Fruit fly (Drosophila melanogaster) whole organism, embryonic: ENCODE measurements around the gene CG15880.
A peak's percentile ranks its signal among the peaks of the same experiment; 100 is the strongest.

Experiments used
- Awh ChIP-seq: fragments of 200-800 bp; sonication (Bioruptor generic); IDR thresholded peaks from 2 replicates; pipeline ENCODE4, ENCODE4 v1.3.6; 2022; ENCODE audit warnings: missing biosample characterization, missing genetic modification characterization
- CG1024 ChIP-seq: fragments of 200-800 bp; sonication (Bioruptor generic); IDR thresholded peaks from 2 replicates; pipeline ENCODE4 v1.3.6; 2022; ENCODE audit warnings: missing biosample characterization, missing genetic modification characterization
- CG11085 ChIP-seq: fragments of 200-800 bp; sonication (Bioruptor generic); IDR thresholded peaks from 2 replicates; pipeline ENCODE4 v1.3.6; 2022; ENCODE audit warnings: missing biosample characterization, missing genetic modification characterization
- CG11247 ChIP-seq: fragments of 200-800 bp; sonication (Bioruptor generic); IDR thresholded peaks from 2 replicates; pipeline ENCODE4 v1.3.6; 2022; ENCODE audit warnings: missing biosample characterization, missing genetic modification characterization
- CG11456 ChIP-seq: fragments of 200-800 bp; sonication (Bioruptor generic); IDR thresholded peaks from 3 replicates; pipeline ENCODE4 v1.3.6; 2022; ENCODE audit warnings: missing biosample characterization, missing genetic modification characterization
- CG11695 ChIP-seq: fragments of 200-800 bp; sonication (Bioruptor generic); IDR thresholded peaks from 3 replicates; pipeline ENCODE4 v1.3.6; 2022; ENCODE audit warnings: missing biosample characterization, missing genetic modification characterization
- CG11723 ChIP-seq: fragments of 200-800 bp; sonication (Bioruptor generic); optimal IDR thresholded peaks from 2 replicates; lab custom pipeline; 2017; ENCODE audit warnings: missing biosample characterization, mild to moderate bottlenecking, missing genetic modification characterization
- CG12236 ChIP-seq: fragments of 200-800 bp; sonication (Bioruptor generic); optimal IDR thresholded peaks from 2 replicates; lab custom pipeline; 2016; ENCODE audit warnings: missing biosample characterization, missing genetic modification characterization
- CG13123 ChIP-seq: fragments of 200-800 bp; sonication (Bioruptor generic); optimal IDR thresholded peaks from 2 replicates; lab custom pipeline; 2016; ENCODE audit warnings: missing biosample characterization, missing genetic modification characterization
- CG15479 ChIP-seq: fragments of 200-800 bp; sonication (Bioruptor generic); optimal IDR thresholded peaks from 3 replicates; lab custom pipeline; 2019; ENCODE audit warnings: missing biosample characterization, mild to moderate bottlenecking, missing genetic modification characterization, moderate library complexity
- CG17829 ChIP-seq: fragments of 200-800 bp; optimal IDR thresholded peaks from 2 replicates; lab custom pipeline; 2019; ENCODE audit warnings: missing biosample characterization, mild to moderate bottlenecking, missing genetic modification characterization, moderate library complexity
- CG18476 ChIP-seq: fragments of 200-800 bp; sonication (Bioruptor generic); optimal IDR thresholded peaks from 2 replicates; lab custom pipeline; 2016; ENCODE audit warnings: missing biosample characterization, mild to moderate bottlenecking, missing genetic modification characterization
- CG2678 ChIP-seq: fragments of 200-800 bp; sonication (Bioruptor generic); optimal IDR thresholded peaks from 3 replicates; lab custom pipeline; 2019; ENCODE audit warnings: missing biosample characterization, mild to moderate bottlenecking, missing genetic modification characterization, moderate library complexity
- CG2875 ChIP-seq: fragments of 200-800 bp; sonication (Bioruptor generic); optimal IDR thresholded peaks from 2 replicates; lab custom pipeline; 2017; ENCODE audit warnings: missing biosample characterization, mild to moderate bottlenecking, missing genetic modification characterization, missing genetic modification reagents
- CG31388 ChIP-seq: fragments of 200-800 bp; sonication (Bioruptor generic); optimal IDR thresholded peaks from 2 replicates; lab custom pipeline; 2016; ENCODE audit warnings: missing biosample characterization, missing genetic modification characterization
- CG33213 ChIP-seq: fragments of 200-800 bp; sonication (Bioruptor generic); optimal IDR thresholded peaks from 3 replicates; lab custom pipeline; 2016; ENCODE audit warnings: missing biosample characterization, missing genetic modification characterization
- CG4328 ChIP-seq: fragments of 200-800 bp; sonication (Bioruptor generic); optimal IDR thresholded peaks from 3 replicates; lab custom pipeline; 2017; ENCODE audit warnings: missing biosample characterization, missing genetic modification reagents, missing genetic modification characterization
- CG6175 ChIP-seq: fragments of 200-800 bp; sonication (Bioruptor generic); IDR thresholded peaks from 3 replicates; pipeline ENCODE4 v1.3.6; 2022; ENCODE audit warnings: missing biosample characterization, missing genetic modification characterization
- CG6254 ChIP-seq: fragments of 200-800 bp; sonication (Bioruptor generic); optimal IDR thresholded peaks from 3 replicates; lab custom pipeline; 2017; ENCODE audit warnings: mild to moderate bottlenecking, missing biosample characterization, missing genetic modification reagents, missing genetic modification characterization
- CG8281 ChIP-seq: fragments of 200-800 bp; sonication (Bioruptor generic); optimal IDR thresholded peaks from 2 replicates; lab custom pipeline; 2018; ENCODE audit warnings: missing biosample characterization, mild to moderate bottlenecking, missing genetic modification characterization, moderate library complexity
- CG8924 ChIP-seq: fragments of 200-800 bp; optimal IDR thresholded peaks from 3 replicates; lab custom pipeline; 2019; ENCODE audit warnings: missing biosample characterization, mild to moderate bottlenecking, missing genetic modification characterization, moderate library complexity
- Chrac-16 ChIP-seq: fragments of 200-800 bp; sonication (Bioruptor generic); optimal IDR thresholded peaks from 3 replicates; lab custom pipeline; 2016; ENCODE audit warnings: missing biosample characterization, missing genetic modification characterization
- Dip2 ChIP-seq: fragments of 200-800 bp; sonication (Bioruptor generic); IDR thresholded peaks from 2 replicates; pipeline ENCODE4 v1.3.6; 2022; ENCODE audit warnings: missing biosample characterization, missing genetic modification characterization
- Doc3 ChIP-seq: fragments of 200-800 bp; sonication (Bioruptor generic); IDR thresholded peaks from 3 replicates; pipeline ENCODE4 v1.3.6; 2022; ENCODE audit warnings: missing biosample characterization, missing genetic modification characterization; ENCODE audit not compliant: partially characterized antibody
- Fer3 ChIP-seq: fragments of 200-800 bp; sonication (Bioruptor generic); optimal IDR thresholded peaks from 2 replicates; lab custom pipeline; 2018; ENCODE audit warnings: missing biosample characterization, mild to moderate bottlenecking, missing genetic modification characterization, moderate library complexity
- Hr39 ChIP-seq: fragments of >200 bp; optimal IDR thresholded peaks from 2 replicates; lab custom pipeline; 2017
- Lpt ChIP-seq: fragments of >200 bp; optimal IDR thresholded peaks from 2 replicates; lab custom pipeline; 2018; ENCODE audit warnings: missing biosample characterization, missing genetic modification characterization
- Med ChIP-seq: fragments of 200-800 bp; sonication (Bioruptor generic); peaks from one replicate; lab custom pipeline; 2016; ENCODE audit warnings: missing biosample characterization, missing genetic modification characterization, mild to moderate bottlenecking, inconsistent platforms, moderate library complexity
- NC2α ChIP-seq: fragments of 200-800 bp; sonication (Bioruptor generic); optimal IDR thresholded peaks from 2 replicates; lab custom pipeline; 2016; ENCODE audit warnings: missing biosample characterization, missing genetic modification characterization
- Nf-YA ChIP-seq: fragments of 200-800 bp; sonication (Bioruptor generic); IDR thresholded peaks from 2 replicates; pipeline ENCODE4 v1.3.6; 2022; ENCODE audit warnings: missing biosample characterization, missing genetic modification characterization
- NfI ChIP-seq: fragments of 200-800 bp; sonication (Bioruptor generic); optimal IDR thresholded peaks from 3 replicates; lab custom pipeline; 2018; ENCODE audit warnings: missing biosample characterization, mild to moderate bottlenecking, missing genetic modification characterization, moderate library complexity
- Scr ChIP-seq: fragments of 200-800 bp; sonication (Bioruptor generic); IDR thresholded peaks from 2 replicates; pipeline ENCODE4 v1.3.6; 2022; ENCODE audit warnings: missing biosample characterization, missing genetic modification characterization; ENCODE audit not compliant: partially characterized antibody
- amos ChIP-seq: fragments of 200-800 bp; sonication (Bioruptor generic); IDR thresholded peaks from 2 replicates; pipeline ENCODE4 v1.3.6; 2022; ENCODE audit warnings: missing biosample characterization, missing genetic modification characterization; ENCODE audit not compliant: partially characterized antibody
- ato ChIP-seq: fragments of 200-800 bp; sonication (Bioruptor generic); IDR thresholded peaks from 2 replicates; pipeline ENCODE4 v1.3.6; 2022; ENCODE audit warnings: missing biosample characterization, missing genetic modification characterization; ENCODE audit not compliant: partially characterized antibody
- bcd ChIP-seq: fragments of 200-800 bp; sonication (Bioruptor generic); optimal IDR thresholded peaks from 2 replicates; lab custom pipeline; 2017; ENCODE audit warnings: missing biosample characterization, mild to moderate bottlenecking, missing genetic modification characterization
- cad ChIP-seq: fragments of >200 bp; optimal IDR thresholded peaks from 2 replicates; lab custom pipeline; 2017; ENCODE audit warnings: missing biosample characterization, missing genetic modification characterization
- croc ChIP-seq: fragments of 200-800 bp; sonication (Bioruptor generic); conservative IDR thresholded peaks from 3 replicates; pipeline ENCODE4 v1.3.6; 2022; ENCODE audit warnings: missing biosample characterization, missing genetic modification characterization
- eyg ChIP-seq: fragments of 200-800 bp; sonication (Bioruptor generic); optimal IDR thresholded peaks from 3 replicates; lab custom pipeline; 2016; ENCODE audit warnings: missing biosample characterization, missing genetic modification characterization
- lab ChIP-seq: fragments of 200-800 bp; sonication (Bioruptor generic); optimal IDR thresholded peaks from 3 replicates; lab custom pipeline; 2017; ENCODE audit warnings: missing biosample characterization, missing genetic modification characterization, mild to moderate bottlenecking, moderate library complexity, missing genetic modification reagents
- luna ChIP-seq: fragments of 200-800 bp; sonication (Bioruptor generic); optimal IDR thresholded peaks from 2 replicates; lab custom pipeline; 2016; ENCODE audit warnings: missing biosample characterization, missing genetic modification characterization
- nerfin-2 ChIP-seq: fragments of 200-800 bp; sonication (Bioruptor generic); IDR thresholded peaks from 2 replicates; pipeline ENCODE4 v1.3.6; 2022; ENCODE audit warnings: missing biosample characterization, missing genetic modification characterization; ENCODE audit not compliant: partially characterized antibody
- nmo ChIP-seq: fragments of 200-800 bp; sonication (Bioruptor generic); optimal IDR thresholded peaks from 2 replicates; lab custom pipeline; 2018; ENCODE audit warnings: missing biosample characterization, mild to moderate bottlenecking, missing genetic modification characterization, moderate library complexity
- pzg ChIP-seq: fragments of 200-800 bp; sonication (Bioruptor generic); optimal IDR thresholded peaks from 3 replicates; lab custom pipeline; 2018; ENCODE audit warnings: missing biosample characterization, mild to moderate bottlenecking, missing genetic modification characterization, moderate library complexity
- seq ChIP-seq: fragments of 200-800 bp; sonication (Bioruptor generic); IDR thresholded peaks from 2 replicates; pipeline ENCODE4 v1.3.6; 2022; ENCODE audit warnings: missing biosample characterization, missing genetic modification characterization
- sna ChIP-seq: fragments of 200-800 bp; sonication (Bioruptor generic); IDR thresholded peaks from 2 replicates; pipeline ENCODE4 v1.3.6; 2022; ENCODE audit warnings: missing biosample characterization, missing genetic modification characterization; ENCODE audit not compliant: partially characterized antibody
- sr ChIP-seq: fragments of 200-800 bp; sonication (Bioruptor generic); IDR thresholded peaks from 3 replicates; pipeline ENCODE4 v1.3.6; 2022; ENCODE audit warnings: missing biosample characterization, missing genetic modification characterization
- tio ChIP-seq: fragments of 200-800 bp; sonication (Bioruptor generic); optimal IDR thresholded peaks from 2 replicates; lab custom pipeline; 2017; ENCODE audit warnings: missing biosample characterization, missing genetic modification characterization, inconsistent platforms
- tna ChIP-seq: fragments of 200-800 bp; sonication (Bioruptor generic); IDR thresholded peaks from 2 replicates; pipeline ENCODE4 v1.3.6; 2022; ENCODE audit warnings: missing biosample characterization, missing genetic modification characterization; ENCODE audit not compliant: partially characterized antibody
- tx ChIP-seq: fragments of 200-800 bp; sonication (Bioruptor generic); optimal IDR thresholded peaks from 2 replicates; lab custom pipeline; 2016; ENCODE audit warnings: missing biosample characterization, missing genetic modification characterization

The CG15880 gene

dm6 chr2L:866950-867744 is 49.4 kb upstream of the CG15880 start (continued):
- peak; percentile 95 for TF ChIP-seq lab (GFP tag; lab: Kevin White, UChicago)
- peak; percentile 91 for TF ChIP-seq CG1024 (GFP tag; lab: Robert Waterston, UW)
- TF ChIP-seq Dip2 (GFP tag; lab: Robert Waterston, UW), result peak; percentile 47; the same call in 1 of the 2 replicates
- TF ChIP-seq ato (GFP tag; lab: Robert Waterston, UW), result no peak
- peak; percentile 89 for TF ChIP-seq CG11085 (GFP tag; lab: Robert Waterston, UW)
- peak; percentile 92 for TF ChIP-seq bcd (GFP tag; lab: Kevin White, UChicago)
- peak; percentile 99 for TF ChIP-seq Med (GFP tag; lab: Kevin White, UChicago)
- peak; percentile 83 for TF ChIP-seq CG13123 (GFP tag; lab: Kevin White, UChicago)
- TF ChIP-seq Chrac-16 (GFP tag; lab: Kevin White, UChicago), result peak; percentile 94
- TF ChIP-seq CG2875, result peak; percentile 77
- TF ChIP-seq CG8281, result peak; percentile 86
- peak; percentile 75 for TF ChIP-seq CG31388 (GFP tag; lab: Kevin White, UChicago)
- TF ChIP-seq CG4328 (GFP tag; lab: Kevin White, UChicago), result peak; percentile 80
- peak; percentile 95 for TF ChIP-seq seq (GFP tag; lab: Robert Waterston, UW)
- TF ChIP-seq CG12236 (GFP tag; lab: Kevin White, UChicago), result peak; percentile 70
- TF ChIP-seq sr (GFP tag; lab: Robert Waterston, UW), result peak; percentile 78; the same call in 2 of the 3 replicates
- TF ChIP-seq Fer3, result peak; percentile 95
- TF ChIP-seq tx, result peak; percentile 79
- TF ChIP-seq CG11456, result peak; percentile 95
- TF ChIP-seq CG6175 (GFP tag; lab: Robert Waterston, UW), result peak; percentile 92
- TF ChIP-seq croc (GFP tag; lab: Robert Waterston, UW), result peak; percentile 85
- no peak for TF ChIP-seq Hr39 (lab: Kevin White, UChicago)
- no peak for TF ChIP-seq Doc3
- TF ChIP-seq NfI, result peak; percentile 94
- no peak for TF ChIP-seq CG15479 (GFP tag; lab: Kevin White, UChicago)
- TF ChIP-seq NC2α (GFP tag; lab: Kevin White, UChicago), result peak; percentile 76
- 0 out of 2 replicates have a peak, but pooled peaks have one; percentile 15 for TF ChIP-seq Scr (GFP tag; lab: Robert Waterston, UW)
- TF ChIP-seq nmo (GFP tag; lab: Kevin White, UChicago), result peak; percentile 91
- TF ChIP-seq CG33213, result peak; percentile 83
- peak; percentile 90 for TF ChIP-seq CG17829
- no peak for TF ChIP-seq cad (GFP tag; lab: Kevin White, UChicago)
- TF ChIP-seq Awh (GFP tag; lab: Robert Waterston, UW), result peak; percentile 95
- peak; percentile 41; the same call in 1 of the 2 replicates for TF ChIP-seq tna (GFP tag; lab: Robert Waterston, UW)
- TF ChIP-seq CG8924 (tag; lab: Kevin White, UChicago), result peak; percentile 93
- TF ChIP-seq CG2678, result peak; percentile 96
- TF ChIP-seq CG18476 (GFP tag; lab: Kevin White, UChicago), result peak; percentile 83
- TF ChIP-seq Lpt (GFP tag; lab: Kevin White, UChicago), result no peak
- no peak for TF ChIP-seq nerfin-2 (GFP tag; lab: Robert Waterston, UW)
- peak; percentile 92 for TF ChIP-seq CG11695 (GFP tag; lab: Robert Waterston, UW)
- 0 out of 2 replicates have a peak, but pooled peaks have one; percentile 14 for TF ChIP-seq amos (GFP tag; lab: Robert Waterston, UW)
- TF ChIP-seq pzg, result peak; percentile 14
- peak; percentile 37 for TF ChIP-seq CG6254 (GFP tag; lab: Kevin White, UChicago)
- peak; percentile 88 for TF ChIP-seq Nf-YA (GFP tag; lab: Robert Waterston, UW)
- peak; percentile 95 for TF ChIP-seq CG11247 (GFP tag; lab: Robert Waterston, UW)
- peak; percentile 74 for TF ChIP-seq luna (GFP tag; lab: Kevin White, UChicago)
- peak; percentile 83 for TF ChIP-seq eyg (GFP tag; lab: Kevin White, UChicago)
- TF ChIP-seq CG11723 (GFP tag; lab: Kevin White, UChicago), result peak; percentile 80
- TF ChIP-seq tio (GFP tag; lab: Kevin White, UChicago), result peak; percentile 89
- no peak for TF ChIP-seq sna (GFP tag; lab: Robert Waterston, UW)
